Fruit fly (Drosophila melanogaster) whole organism, embryonic: ENCODE data around the gene UK114.

ENCODE experiments used
- Abd-B ChIP-seq: fragments of 200-800 bp; sonication (Bioruptor generic); optimal IDR thresholded peaks from 2 replicates; lab custom pipeline; 2018; ENCODE audit warnings: missing biosample characterization, mild to moderate bottlenecking, missing genetic modification characterization, moderate library complexity
- Bgb ChIP-seq: fragments of 200-800 bp; sonication (Bioruptor generic); IDR thresholded peaks from 2 replicates; pipeline ENCODE4 v1.3.6; 2022; ENCODE audit warnings: missing biosample characterization, missing genetic modification characterization; ENCODE audit not compliant: partially characterized antibody
- BtbVII ChIP-seq: fragments of 200-800 bp; sonication (Bioruptor generic); optimal IDR thresholded peaks from 3 replicates; lab custom pipeline; 2017; ENCODE audit warnings: missing biosample characterization, mild to moderate bottlenecking, missing genetic modification characterization
- CG10462 ChIP-seq: fragments of 200-800 bp; sonication (Bioruptor generic); optimal IDR thresholded peaks from 2 replicates; lab custom pipeline; 2016; ENCODE audit warnings: missing biosample characterization, missing genetic modification characterization
- CG11247 ChIP-seq: fragments of 200-800 bp; sonication (Bioruptor generic); IDR thresholded peaks from 2 replicates; pipeline ENCODE4 v1.3.6; 2022; ENCODE audit warnings: missing biosample characterization, missing genetic modification characterization
- CG13424 ChIP-seq: fragments of 200-800 bp; sonication (Bioruptor generic); optimal IDR thresholded peaks from 2 replicates; lab custom pipeline; 2019; ENCODE audit warnings: missing biosample characterization, mild to moderate bottlenecking, missing genetic modification characterization, moderate library complexity
- CG15514 ChIP-seq: fragments of 200-800 bp; sonication (Bioruptor generic); optimal IDR thresholded peaks from 3 replicates; lab custom pipeline; 2017; ENCODE audit warnings: missing biosample characterization, missing genetic modification characterization, mild to moderate bottlenecking, moderate library complexity, missing genetic modification reagents
- CG17328 ChIP-seq: fragments of 200-800 bp; sonication (Bioruptor generic); IDR thresholded peaks from 2 replicates; pipeline ENCODE4 v1.3.6; 2022; ENCODE audit warnings: missing biosample characterization, missing genetic modification characterization
- CG17612 ChIP-seq: fragments of 200-800 bp; sonication (Bioruptor generic); IDR thresholded peaks from 2 replicates; pipeline ENCODE4 v1.3.6; 2022; ENCODE audit warnings: missing biosample characterization, missing genetic modification characterization
- CG17829 ChIP-seq: fragments of 200-800 bp; optimal IDR thresholded peaks from 2 replicates; lab custom pipeline; 2019; ENCODE audit warnings: missing biosample characterization, mild to moderate bottlenecking, missing genetic modification characterization, moderate library complexity
- CG2116 ChIP-seq: fragments of 200-800 bp; sonication (Bioruptor generic); optimal IDR thresholded peaks from 3 replicates; lab custom pipeline; 2018; ENCODE audit warnings: missing biosample characterization, mild to moderate bottlenecking, missing genetic modification characterization
- CG5245 ChIP-seq: fragments of 200-800 bp; sonication (Bioruptor generic); optimal IDR thresholded peaks from 3 replicates; lab custom pipeline; 2016; ENCODE audit warnings: missing biosample characterization, missing genetic modification characterization
- CG9932 ChIP-seq: fragments of 200-800 bp; sonication (Bioruptor generic); IDR thresholded peaks from 2 replicates; pipeline ENCODE4 v1.3.6; 2022; ENCODE audit warnings: missing biosample characterization, missing genetic modification characterization
- CHES-1-like ChIP-seq: fragments of 200-800 bp; sonication (Bioruptor generic); optimal IDR thresholded peaks from 2 replicates; lab custom pipeline; 2016; ENCODE audit warnings: missing biosample characterization, missing genetic modification characterization
- Camta ChIP-seq: fragments of 200-800 bp; sonication (Bioruptor generic); optimal IDR thresholded peaks from 2 replicates; lab custom pipeline; 2016; ENCODE audit warnings: missing biosample characterization, missing genetic modification characterization
- CoRest ChIP-seq: fragments of 200-800 bp; sonication (Bioruptor generic); optimal IDR thresholded peaks from 3 replicates; lab custom pipeline; 2018; ENCODE audit warnings: missing biosample characterization, mild to moderate bottlenecking, missing genetic modification characterization, moderate library complexity
- Dbx ChIP-seq: fragments of 200-800 bp; sonication (Bioruptor generic); IDR thresholded peaks from 3 replicates; pipeline ENCODE4 v1.3.6; 2022; ENCODE audit warnings: missing biosample characterization, missing genetic modification characterization
- Deaf1 ChIP-seq: fragments of 200-800 bp; optimal IDR thresholded peaks from 3 replicates; lab custom pipeline; 2019; ENCODE audit warnings: missing biosample characterization, mild to moderate bottlenecking, missing genetic modification characterization, moderate library complexity
- Dip2 ChIP-seq: fragments of 200-800 bp; sonication (Bioruptor generic); IDR thresholded peaks from 2 replicates; pipeline ENCODE4 v1.3.6; 2022; ENCODE audit warnings: missing biosample characterization, missing genetic modification characterization
- Doc3 ChIP-seq: fragments of 200-800 bp; sonication (Bioruptor generic); IDR thresholded peaks from 3 replicates; pipeline ENCODE4 v1.3.6; 2022; ENCODE audit warnings: missing biosample characterization, missing genetic modification characterization; ENCODE audit not compliant: partially characterized antibody
- E2f2 ChIP-seq: fragments of 200-800 bp; sonication (Bioruptor generic); IDR thresholded peaks from 2 replicates; pipeline ENCODE4 v1.3.6; 2022; ENCODE audit warnings: missing biosample characterization, missing genetic modification characterization
- Hr39 ChIP-seq: fragments of >200 bp; optimal IDR thresholded peaks from 2 replicates; lab custom pipeline; 2017
- Lhr ChIP-seq: fragments of 200-800 bp; sonication (Bioruptor generic); optimal IDR thresholded peaks from 3 replicates; lab custom pipeline; 2017; ENCODE audit warnings: mild to moderate bottlenecking, missing biosample characterization, missing genetic modification reagents, missing genetic modification characterization
- Lim3 ChIP-seq: fragments of 200-800 bp; sonication (Bioruptor generic); IDR thresholded peaks from 2 replicates; pipeline ENCODE4 v1.3.6; 2022; ENCODE audit warnings: missing biosample characterization, missing genetic modification characterization
- MTF-1 ChIP-seq: fragments of 200-800 bp; sonication (Bioruptor generic); optimal IDR thresholded peaks from 2 replicates; lab custom pipeline; 2018; ENCODE audit warnings: missing biosample characterization, mild to moderate bottlenecking, missing genetic modification characterization, borderline replicate concordance
- PHDP ChIP-seq: fragments of 200-800 bp; sonication (Bioruptor generic); optimal IDR thresholded peaks from 3 replicates; lab custom pipeline; 2018; ENCODE audit warnings: missing biosample characterization, mild to moderate bottlenecking, missing genetic modification characterization, moderate library complexity
- Scr ChIP-seq: fragments of 200-800 bp; sonication (Bioruptor generic); IDR thresholded peaks from 2 replicates; pipeline ENCODE4 v1.3.6; 2022; ENCODE audit warnings: missing biosample characterization, missing genetic modification characterization; ENCODE audit not compliant: partially characterized antibody
- Xbp1 ChIP-seq: fragments of 200-800 bp; sonication (Bioruptor generic); optimal IDR thresholded peaks from 3 replicates; lab custom pipeline; 2016; ENCODE audit warnings: missing biosample characterization, mild to moderate bottlenecking, missing genetic modification characterization
- abd-A ChIP-seq: fragments of 200-800 bp; sonication (Bioruptor generic); optimal IDR thresholded peaks from 3 replicates; lab custom pipeline; 2019; ENCODE audit warnings: missing biosample characterization, mild to moderate bottlenecking, missing genetic modification characterization, moderate library complexity
- ase ChIP-seq: fragments of 200-800 bp; sonication (Bioruptor generic); IDR thresholded peaks from 3 replicates; pipeline ENCODE4 v1.3.6; 2022; ENCODE audit warnings: missing biosample characterization, missing genetic modification characterization
- ash1 ChIP-seq: fragments of 200-800 bp; sonication (Bioruptor generic); optimal IDR thresholded peaks from 2 replicates; lab custom pipeline; 2018; ENCODE audit warnings: missing biosample characterization, mild to moderate bottlenecking, missing genetic modification characterization
- az2 ChIP-seq: fragments of 200-800 bp; sonication (Bioruptor generic); optimal IDR thresholded peaks from 3 replicates; lab custom pipeline; 2016; ENCODE audit warnings: missing biosample characterization, missing genetic modification characterization
- bcd ChIP-seq: fragments of 200-800 bp; sonication (Bioruptor generic); optimal IDR thresholded peaks from 2 replicates; lab custom pipeline; 2017; ENCODE audit warnings: missing biosample characterization, mild to moderate bottlenecking, missing genetic modification characterization
- cas ChIP-seq: fragments of 200-800 bp; sonication (Bioruptor generic); IDR thresholded peaks from 2 replicates; pipeline ENCODE4 v1.3.6; 2022; ENCODE audit warnings: missing biosample characterization, missing genetic modification characterization
- cato ChIP-seq: fragments of 200-800 bp; sonication (Bioruptor generic); optimal IDR thresholded peaks from 2 replicates; lab custom pipeline; 2016; ENCODE audit warnings: missing biosample characterization, missing genetic modification characterization, borderline replicate concordance
- dpn ChIP-seq, 2 experiments: fragments of 200-800 bp; sonication (Bioruptor generic); optimal IDR thresholded peaks; 3 replicates each; lab custom pipeline; 2016; ENCODE audit warnings: missing biosample characterization in 2 of 2, missing genetic modification characterization in 2 of 2
- ems ChIP-seq: fragments of 200-800 bp; sonication (Bioruptor generic); optimal IDR thresholded peaks from 3 replicates; lab custom pipeline; 2016; ENCODE audit warnings: missing biosample characterization, missing genetic modification characterization
- ewg ChIP-seq: fragments of 200-800 bp; sonication (Bioruptor generic); optimal IDR thresholded peaks from 3 replicates; lab custom pipeline; 2017; ENCODE audit warnings: mild to moderate bottlenecking, missing biosample characterization, missing genetic modification reagents, missing genetic modification characterization
- fd64A ChIP-seq: fragments of 200-800 bp; sonication (Bioruptor generic); optimal IDR thresholded peaks from 3 replicates; lab custom pipeline; 2018; ENCODE audit warnings: missing biosample characterization, mild to moderate bottlenecking, missing genetic modification characterization
- hb ChIP-seq: fragments of 200-800 bp; sonication (Bioruptor generic); IDR thresholded peaks from 3 replicates; pipeline ENCODE4 v1.3.6; 2022; ENCODE audit warnings: missing biosample characterization, missing genetic modification characterization; ENCODE audit not compliant: partially characterized antibody
- ind ChIP-seq: fragments of 200-800 bp; sonication (Bioruptor generic); optimal IDR thresholded peaks from 3 replicates; lab custom pipeline; 2016; ENCODE audit warnings: missing biosample characterization, missing genetic modification characterization
- knrl ChIP-seq: fragments of 200-800 bp; sonication (Bioruptor generic); IDR thresholded peaks from 3 replicates; pipeline ENCODE4 v1.3.6; 2022; ENCODE audit warnings: missing biosample characterization, missing genetic modification characterization; ENCODE audit not compliant: partially characterized antibody
- lbe ChIP-seq: fragments of 200-800 bp; sonication (Bioruptor generic); optimal IDR thresholded peaks from 2 replicates; lab custom pipeline; 2016; ENCODE audit warnings: missing biosample characterization, mild to moderate bottlenecking, missing genetic modification characterization
- pb ChIP-seq: fragments of 200-800 bp; sonication (Bioruptor generic); optimal IDR thresholded peaks from 3 replicates; lab custom pipeline; 2016; ENCODE audit warnings: missing biosample characterization, missing genetic modification characterization
- shn ChIP-seq: fragments of 200-800 bp; sonication (Bioruptor generic); optimal IDR thresholded peaks from 3 replicates; lab custom pipeline; 2016; ENCODE audit warnings: missing biosample characterization, missing genetic modification characterization
- stwl ChIP-seq: fragments of 200-800 bp; sonication (Bioruptor generic); optimal IDR thresholded peaks from 3 replicates; lab custom pipeline; 2018; ENCODE audit warnings: missing biosample characterization, mild to moderate bottlenecking, missing genetic modification characterization, moderate library complexity
- zen ChIP-seq: fragments of 200-800 bp; sonication (Bioruptor generic); optimal IDR thresholded peaks from 3 replicates; lab custom pipeline; 2018; ENCODE audit warnings: missing biosample characterization, mild to moderate bottlenecking, missing genetic modification characterization, moderate library complexity
- zf30C ChIP-seq: fragments of 200-800 bp; sonication (Bioruptor generic); optimal IDR thresholded peaks from 3 replicates; lab custom pipeline; 2018; ENCODE audit warnings: missing biosample characterization, mild to moderate bottlenecking, missing genetic modification characterization

Gene UK114

dm6 chr2L:15248163-15249005 lies 26.5 kb downstream of the UK114 start, which contains the start of gene dao (continued):
- TF ChIP-seq CG15514 (peak; percentile 8), CG10462 (GFP tag; lab: Kevin White, UChicago) (peak; percentile 58), Xbp1 (GFP tag; lab: Kevin White, UChicago) (peak; percentile 79), Abd-B (peak; percentile 45), CG17612 (no peak), Hr39 (lab: Kevin White, UChicago) (no peak), ems (peak; percentile 27), CG5245 (GFP tag; lab: Kevin White, UChicago) (peak; percentile 12), ase (peak; percentile 39; the same call in 2 of the 3 replicates), zen (tag; lab: Kevin White, UChicago) (peak; percentile 1), ewg (GFP tag; lab: Kevin White, UChicago) (peak; percentile 26), Dbx (peak; percentile 70; the same call in 1 of the 3 replicates), ind (GFP tag; lab: Kevin White, UChicago) (peak; percentile 68), Lim3 (GFP tag; lab: Robert Waterston, UW) (no peak), stwl (tag; lab: Kevin White, UChicago) (peak; percentile 52), Scr (GFP tag; lab: Robert Waterston, UW) (peak; percentile 80), CHES-1-like (GFP tag; lab: Kevin White, UChicago) (no peak), cas (GFP tag; lab: Robert Waterston, UW) (no peak), Deaf1 (tag; lab: Kevin White, UChicago) (peak; percentile 22), PHDP (peak; percentile 36), ash1 (GFP tag; lab: Kevin White, UChicago) (no peak), E2f2 (GFP tag; lab: Robert Waterston, UW) (peak; percentile 90), zf30C (GFP tag; lab: Kevin White, UChicago) (no peak), knrl (GFP tag; lab: Robert Waterston, UW) (peak; percentile 85), az2 (GFP tag; lab: Kevin White, UChicago) (peak; percentile 61), Camta (peak; percentile 18), fd64A (GFP tag; lab: Kevin White, UChicago) (no peak), hb (peak; percentile 74), Lhr (GFP tag; lab: Kevin White, UChicago) (peak; percentile 58), MTF-1 (GFP tag; lab: Kevin White, UChicago) (peak; percentile 92), CG9932 (GFP tag; lab: Robert Waterston, UW) (peak; percentile 69), CG17328 (peak; percentile 44; the same call in 1 of the 2 replicates), shn (GFP tag; lab: Kevin White, UChicago) (peak; percentile 36), CG13424 (peak; percentile 39), abd-A (tag; lab: Kevin White, UChicago) (no peak), lbe (GFP tag; lab: Kevin White, UChicago) (no peak), CoRest (peak; percentile 76), CG17829 (tag; lab: Kevin White, UChicago) (peak; percentile 13), cato (peak; percentile 34), bcd (GFP tag; lab: Kevin White, UChicago) (no peak), dpn (GFP tag; optimal IDR thresholded peaks at IDR 0.05; lab: Kevin White, UChicago) (peak; percentile 27 to 61), CG11247 (GFP tag; lab: Robert Waterston, UW) (peak; percentile 55), Dip2 (GFP tag; lab: Robert Waterston, UW) (no peak), Doc3 (peak; percentile 73), BtbVII (peak; percentile 30), Bgb (peak; percentile 81), CG2116 (GFP tag; lab: Kevin White, UChicago) (peak; percentile 28), pb (no peak)
